Worm (Caenorhabditis elegans) whole organism, young adult: Measurements from ENCODE around the gene F28C6.9.

Experiments
- B0261.1 ChIP-seq: sonication (generic microtip); optimal IDR thresholded peaks from 2 replicates; lab custom pipeline; 2016; ENCODE audit warnings: mild to moderate bottlenecking, missing genetic modification characterization, moderate library complexity, missing compliant biosample characterization
- C17E4.6 ChIP-seq: fragments of 200-800 bp; sonication (Bioruptor generic); IDR thresholded peaks from 2 replicates; pipeline ENCODE4 v1.3.6; 2022; ENCODE audit warnings: missing genetic modification reagents, missing genetic modification characterization, missing compliant biosample characterization
- D2030.7 ChIP-seq: fragments of 200-800 bp; sonication (Bioruptor generic); IDR thresholded peaks from 2 replicates; pipeline ENCODE4 v1.3.6; 2022; ENCODE audit warnings: missing genetic modification reagents, missing genetic modification characterization, missing compliant biosample characterization
- F52B5.7 ChIP-seq: sonication (generic microtip); optimal IDR thresholded peaks from 2 replicates; lab custom pipeline; 2016; ENCODE audit warnings: mild to moderate bottlenecking, missing genetic modification characterization, missing compliant biosample characterization
- K11D2.4 ChIP-seq: fragments of 200-800 bp; sonication (Bioruptor generic); IDR thresholded peaks from 2 replicates; pipeline ENCODE4 v1.3.6; 2022; ENCODE audit warnings: missing genetic modification reagents, missing genetic modification characterization, missing compliant biosample characterization
- Y53F4B.3 ChIP-seq: fragments of 200-800 bp; sonication (Bioruptor generic); IDR thresholded peaks from 2 replicates; pipeline ENCODE4 v1.3.6; 2022; ENCODE audit warnings: missing genetic modification reagents, missing genetic modification characterization, missing compliant biosample characterization
- Y95B8A.8 ChIP-seq: fragments of 200-800 bp; sonication (Bioruptor generic); IDR thresholded peaks from 2 replicates; pipeline ENCODE4 v1.3.6; 2022; ENCODE audit warnings: missing genetic modification reagents, missing genetic modification characterization, missing compliant biosample characterization
- ama-1 ChIP-seq, 3 experiments: fragments of 150-350 bp in 1 of 3; sonication (generic microtip) in 2 of 3; optimal IDR thresholded peaks; 2 replicates each; lab custom pipeline; 2014 to 2018; ENCODE audit warnings: missing biosample characterization in 2 of 3, missing genetic modification characterization in 2 of 3, missing genetic modification reagents in 2 of 3
- attf-3 ChIP-seq: fragments of 200-800 bp; sonication (Bioruptor generic); conservative IDR thresholded peaks from 2 replicates; pipeline ENCODE4 v1.3.6; 2022; ENCODE audit warnings: missing genetic modification reagents, missing genetic modification characterization, missing compliant biosample characterization
- attf-5 ChIP-seq: fragments of 200-800 bp; sonication (Bioruptor generic); optimal IDR thresholded peaks from 2 replicates; lab custom pipeline; 2018; ENCODE audit warnings: mild to moderate bottlenecking, missing genetic modification characterization, missing compliant biosample characterization
- cebp-1 ChIP-seq, 2 experiments: fragments of 200-800 bp in 1 of 2; sonication (Bioruptor generic) in 1 of 2; sonication (generic microtip) in 1 of 2; IDR thresholded peaks in 1 of 2; optimal IDR thresholded peaks in 1 of 2; 2 replicates each; pipeline versions ENCODE4 v1.3.6 to Lab custom; 2017 to 2022; ENCODE audit warnings: missing compliant biosample characterization in 2 of 2, missing genetic modification characterization in 2 of 2, mild to moderate bottlenecking in 1 of 2, missing genetic modification reagents in 1 of 2, moderate library complexity in 1 of 2
- cebp-2 ChIP-seq: fragments of 200-800 bp; sonication (Bioruptor generic); IDR thresholded peaks from 2 replicates; pipeline ENCODE4 v1.3.6; 2022; ENCODE audit warnings: missing genetic modification characterization, missing compliant biosample characterization
- ceh-91 ChIP-seq: fragments of 200-800 bp; sonication (Bioruptor generic); IDR thresholded peaks from 2 replicates; pipeline ENCODE4 v1.3.6; 2022; ENCODE audit warnings: missing genetic modification reagents, missing genetic modification characterization, missing compliant biosample characterization
- dox-1 ChIP-seq: fragments of 200-800 bp; sonication (Bioruptor generic); IDR thresholded peaks from 2 replicates; pipeline ENCODE4 v1.3.6; 2022; ENCODE audit warnings: missing genetic modification reagents, missing genetic modification characterization, missing compliant biosample characterization
- efl-1 ChIP-seq: fragments of 150-350 bp; optimal IDR thresholded peaks from 2 replicates; lab custom pipeline; 2014; ENCODE audit warnings: missing biosample characterization, missing genetic modification reagents, missing genetic modification characterization
- egrh-3 ChIP-seq: fragments of 200-800 bp; sonication (Bioruptor generic); IDR thresholded peaks from 2 replicates; pipeline ENCODE4 v1.3.6; 2022; ENCODE audit warnings: missing genetic modification reagents, missing genetic modification characterization, missing compliant biosample characterization
- ekl-4 ChIP-seq: fragments of 200-800 bp; sonication (Bioruptor generic); IDR thresholded peaks from 2 replicates; pipeline ENCODE4 v1.3.6; 2022; ENCODE audit warnings: missing genetic modification reagents, missing genetic modification characterization, missing compliant biosample characterization
- gei-17 ChIP-seq: fragments of 200-800 bp; sonication (Bioruptor generic); optimal IDR thresholded peaks from 2 replicates; lab custom pipeline; 2018; ENCODE audit warnings: mild to moderate bottlenecking, missing genetic modification characterization, missing compliant biosample characterization
- him-1 ChIP-seq: sonication (generic microtip); optimal IDR thresholded peaks from 2 replicates; lab custom pipeline; 2016; ENCODE audit warnings: missing genotype, missing genetic modification reagents, missing genetic modification characterization, missing compliant biosample characterization
- hlh-26 ChIP-seq: fragments of 200-800 bp; sonication (Bioruptor generic); conservative IDR thresholded peaks from 2 replicates; pipeline ENCODE4 v1.3.6; 2022; ENCODE audit warnings: missing genetic modification reagents, missing genetic modification characterization, missing compliant biosample characterization
- lin-35 ChIP-seq, 3 experiments: fragments of 150-350 bp in 2 of 3; sonication (generic microtip) in 1 of 3; optimal IDR thresholded peaks; 2 replicates each; lab custom pipeline; 2014 to 2018; ENCODE audit warnings: missing biosample characterization in 3 of 3, missing genetic modification characterization in 3 of 3, missing genetic modification reagents in 3 of 3
- lin-40 ChIP-seq: sonication (generic microtip); optimal IDR thresholded peaks from 2 replicates; lab custom pipeline; 2016; ENCODE audit warnings: missing genetic modification characterization, mild to moderate bottlenecking, missing compliant biosample characterization, missing genotype, missing genetic modification reagents
- madf-3 ChIP-seq: fragments of 200-800 bp; sonication (Bioruptor generic); IDR thresholded peaks from 2 replicates; pipeline ENCODE4 v1.3.6; 2022; ENCODE audit warnings: missing genetic modification reagents, missing genetic modification characterization, missing compliant biosample characterization
- madf-6 ChIP-seq: fragments of 200-800 bp; sonication (Bioruptor generic); IDR thresholded peaks from 2 replicates; pipeline ENCODE4 v1.3.6; 2022; ENCODE audit warnings: missing genetic modification reagents, missing genetic modification characterization, missing compliant biosample characterization
- madf-8 ChIP-seq: fragments of 200-800 bp; sonication (Bioruptor generic); conservative IDR thresholded peaks from 2 replicates; pipeline ENCODE4 v1.3.6; 2022; ENCODE audit warnings: missing genetic modification reagents, missing genetic modification characterization, missing compliant biosample characterization
- mcd-1 ChIP-seq: fragments of 200-800 bp; sonication (Bioruptor generic); IDR thresholded peaks from 2 replicates; pipeline ENCODE4 v1.3.6; 2022; ENCODE audit warnings: missing genetic modification reagents, missing genetic modification characterization, missing compliant biosample characterization
- nfya-2 ChIP-seq: fragments of 200-800 bp; sonication (Bioruptor generic); IDR thresholded peaks from 2 replicates; pipeline ENCODE4 v1.3.6; 2022; ENCODE audit warnings: missing genetic modification reagents, missing genetic modification characterization, missing compliant biosample characterization
- nfyb-1 ChIP-seq: fragments of 200-800 bp; sonication (Bioruptor generic); IDR thresholded peaks from 2 replicates; pipeline ENCODE4 v1.3.6; 2022; ENCODE audit warnings: missing genetic modification reagents, missing genetic modification characterization, missing compliant biosample characterization
- nhr-27 ChIP-seq: fragments of 200-800 bp; sonication (Bioruptor generic); optimal IDR thresholded peaks from 2 replicates; lab custom pipeline; 2018; ENCODE audit warnings: mild to moderate bottlenecking, missing genetic modification characterization, moderate library complexity, missing compliant biosample characterization
- nhr-80 ChIP-seq: sonication (generic microtip); optimal IDR thresholded peaks from 2 replicates; lab custom pipeline; 2016; ENCODE audit warnings: missing genetic modification characterization, missing compliant biosample characterization
- nhr-90 ChIP-seq: sonication (generic microtip); optimal IDR thresholded peaks from 2 replicates; lab custom pipeline; 2016; ENCODE audit warnings: missing genotype, mild to moderate bottlenecking, missing genetic modification characterization, missing compliant biosample characterization
- rcor-1 ChIP-seq: fragments of 200-800 bp; sonication (Bioruptor generic); IDR thresholded peaks from 2 replicates; pipeline ENCODE4 v1.3.6; 2022; ENCODE audit warnings: missing genetic modification reagents, missing genetic modification characterization, missing compliant biosample characterization
- snpc-4 ChIP-seq, 5 experiments: fragments of 150-350 bp in 1 of 5; sonication (generic microtip) in 4 of 5; optimal IDR thresholded peaks; 2 replicates each; lab custom pipeline; 2014 to 2018; ENCODE audit warnings: missing genetic modification characterization in 5 of 5, missing biosample characterization in 3 of 5, antibody characterized with exemption in 2 of 5, mild to moderate bottlenecking in 2 of 5, missing compliant biosample characterization in 2 of 5, missing genotype in 2 of 5, moderate library complexity in 2 of 5, missing genetic modification reagents in 1 of 5
- tbp1 ChIP-seq: fragments of 200-800 bp; sonication (Bioruptor generic); optimal IDR thresholded peaks from 2 replicates; lab custom pipeline; 2018; ENCODE audit warnings: mild to moderate bottlenecking, missing genetic modification characterization, missing compliant biosample characterization
- unc-130 ChIP-seq: sonication (generic microtip); optimal IDR thresholded peaks from 2 replicates; lab custom pipeline; 2016; ENCODE audit warnings: missing genetic modification reagents, missing genetic modification characterization, missing compliant biosample characterization
- unc-62 ChIP-seq: fragments of 150-350 bp; optimal IDR thresholded peaks from 2 replicates; lab custom pipeline; 2014; ENCODE audit warnings: missing biosample characterization, missing genetic modification reagents, missing genetic modification characterization
- xnd-1 ChIP-seq: sonication (generic microtip); optimal IDR thresholded peaks from 2 replicates; lab custom pipeline; 2016; ENCODE audit warnings: missing genotype, missing genetic modification reagents, missing genetic modification characterization, missing compliant biosample characterization
- zim-3 ChIP-seq: sonication (generic microtip); optimal IDR thresholded peaks from 2 replicates; lab custom pipeline; 2017; ENCODE audit warnings: mild to moderate bottlenecking, missing genetic modification characterization, moderate library complexity, missing compliant biosample characterization
- ztf-18 ChIP-seq: sonication (generic microtip); optimal IDR thresholded peaks from 2 replicates; lab custom pipeline; 2016; ENCODE audit warnings: missing genotype, mild to moderate bottlenecking, missing genetic modification characterization, missing compliant biosample characterization
- ztf-26 ChIP-seq: sonication (generic microtip); optimal IDR thresholded peaks from 2 replicates; lab custom pipeline; 2017; ENCODE audit warnings: missing genetic modification characterization, missing compliant biosample characterization
- ztf-28 ChIP-seq: fragments of 200-800 bp; sonication (Bioruptor generic); IDR thresholded peaks from 2 replicates; pipeline ENCODE4 v1.3.6; 2022; ENCODE audit warnings: missing genetic modification reagents, missing genetic modification characterization, missing compliant biosample characterization

The F28C6.9 gene

DNA sequence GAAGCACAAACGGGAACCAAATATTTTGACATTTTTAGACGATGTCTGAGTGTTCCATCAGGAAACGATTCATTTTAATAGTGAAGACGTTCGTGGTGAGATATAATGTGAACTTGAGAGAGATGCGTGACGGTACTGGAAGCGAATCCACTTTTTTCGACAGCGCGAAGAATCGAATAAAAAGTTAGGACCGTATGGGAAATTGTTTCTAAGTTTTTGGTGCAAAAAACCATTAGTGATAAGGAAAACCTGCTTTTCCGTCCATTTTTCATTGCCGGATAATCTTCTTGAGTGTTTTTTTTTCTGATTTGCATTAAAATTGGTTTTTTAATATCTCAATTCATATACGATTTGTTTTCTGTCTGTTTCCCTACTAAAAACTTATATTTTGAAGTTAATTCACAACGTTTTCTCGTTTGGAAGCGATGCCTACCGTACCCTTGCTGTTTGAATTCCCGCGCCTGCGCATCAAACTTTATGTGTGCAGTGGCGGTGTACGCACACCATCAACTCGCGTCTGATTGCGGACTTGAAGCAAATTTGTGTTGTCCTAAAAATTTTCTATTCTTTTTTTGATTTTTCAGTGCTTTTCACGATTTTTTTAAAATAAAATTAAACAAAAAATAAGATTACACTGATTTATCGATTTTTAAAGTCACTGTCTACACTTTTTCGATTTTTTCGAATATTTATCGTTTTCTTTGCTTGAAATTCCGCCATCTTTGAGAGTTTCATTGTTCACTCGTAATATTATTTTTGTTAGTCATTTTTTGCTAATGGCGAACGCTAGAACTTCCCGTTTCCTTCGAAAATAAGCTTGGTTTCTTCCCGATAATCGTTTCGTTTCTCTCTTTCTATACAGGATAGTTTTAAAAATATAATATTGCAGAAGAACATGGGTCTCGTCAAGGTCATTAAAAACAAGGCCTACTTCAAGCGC, 40.7 kb downstream of the F28C6.9 start, which contains the start of the genes col-38 and rpl-5 (continued):
- TF ChIP-seq nhr-90 (tag; lab: Kevin White, UChicago) (peak; percentile 31), him-1 (tag; lab: Kevin White, UChicago) (peak; percentile 25), rcor-1 (peak; percentile 69; the same call in 1 of the 2 replicates), Y95B8A.8 (GFP tag; lab: Robert Waterston, UW) (0 out of 2 replicates have a peak, but pooled peaks have one; percentile 64), madf-6 (GFP tag; lab: Robert Waterston, UW) (peak; percentile 80), ama-1 (optimal IDR thresholded peaks at IDR 0.05; lab: Kevin White, UChicago) (no peak), ama-1 (GFP tag; optimal IDR thresholded peaks at IDR 0.05; lab: Kevin White, UChicago) (peak in 1 of 2 experiments; percentile 26), unc-130 (GFP tag; lab: Kevin White, UChicago) (peak; percentile 16), xnd-1 (tag; lab: Kevin White, UChicago) (peak; percentile 43), nfyb-1 (GFP tag; lab: Robert Waterston, UW) (0 out of 2 replicates have a peak, but pooled peaks have one; percentile 59), ztf-26 (tag; lab: Kevin White, UChicago) (peak; percentile 29), ztf-28 (GFP tag; lab: Robert Waterston, UW) (0 out of 2 replicates have a peak, but pooled peaks have one; percentile 36), attf-5 (GFP tag; lab: Kevin White, UChicago) (peak; percentile 94), lin-40 (tag; lab: Kevin White, UChicago) (peak; percentile 56), zim-3 (no peak), ceh-91 (GFP tag; lab: Robert Waterston, UW) (peak; percentile 72), snpc-4 (GFP tag; optimal IDR thresholded peaks at IDR 0.05; lab: Kevin White, UChicago) (peak; percentile 37), snpc-4 (tag; optimal IDR thresholded peaks at IDR 0.05; lab: Kevin White, UChicago) (peak; percentile 36 to 75 (median 56)), lin-35 (GFP tag; optimal IDR thresholded peaks at IDR 0.05; lab: Kevin White, UChicago) (peak; percentile 67 to 91 (median 74)), cebp-1 (GFP tag; IDR thresholded peaks at IDR 0.05; lab: Robert Waterston, UW) (peak; percentile 25; the same call in 1 of the 2 replicates), cebp-1 (tag; optimal IDR thresholded peaks at IDR 0.05; lab: Kevin White, UChicago) (peak; percentile 72), ztf-18 (tag; lab: Kevin White, UChicago) (peak; percentile 43), C17E4.6 (GFP tag; lab: Robert Waterston, UW) (no peak), attf-3 (GFP tag; lab: Robert Waterston, UW) (peak; percentile 64), mcd-1 (GFP tag; lab: Robert Waterston, UW) (peak; percentile 90), efl-1 (GFP tag; lab: Kevin White, UChicago) (peak; percentile 88), ekl-4 (GFP tag; lab: Robert Waterston, UW) (peak; percentile 81)
- TF ChIP-seq, all 124 proteins: peak for 51

DNA sequence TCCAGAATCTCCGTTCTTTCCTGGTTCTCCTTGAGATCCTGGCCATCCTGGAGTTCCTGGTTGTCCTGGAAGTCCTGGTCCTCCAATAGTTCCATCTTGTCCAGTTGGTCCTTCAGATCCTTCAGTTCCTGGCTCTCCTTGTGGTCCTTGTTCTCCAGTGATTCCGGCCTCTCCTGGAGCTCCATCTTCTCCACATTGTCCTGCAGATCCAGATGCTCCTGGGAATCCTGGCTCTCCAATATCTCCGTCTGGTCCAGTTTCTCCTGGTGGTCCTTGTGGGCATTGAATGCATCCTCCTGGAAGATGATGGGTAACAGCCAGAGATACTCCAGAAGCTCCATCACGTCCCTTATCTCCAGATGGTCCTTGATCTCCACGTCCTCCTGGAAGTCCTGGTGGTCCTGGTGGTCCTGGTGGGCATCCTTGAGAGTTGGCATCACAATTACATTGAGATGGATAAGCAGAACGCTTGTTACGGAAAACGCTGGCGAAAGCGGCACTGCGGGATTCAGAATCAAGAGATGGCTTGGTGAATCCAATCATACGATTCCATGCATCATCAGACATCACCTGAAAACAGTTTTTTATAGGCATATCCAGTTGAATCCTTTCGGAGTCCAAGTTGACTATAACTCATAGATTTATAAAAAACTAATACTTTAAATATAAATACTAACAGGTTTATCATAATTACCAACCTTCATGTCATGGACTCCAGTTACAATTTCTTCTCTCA, 41.6 kb downstream of the F28C6.9 start:
- no peak for TF ChIP-seq nhr-27 (tag; lab: Kevin White, UChicago)
- TF ChIP-seq Y95B8A.8 (GFP tag; lab: Robert Waterston, UW): no peak
- TF ChIP-seq D2030.7: no peak
- no peak for TF ChIP-seq nhr-80 (tag; lab: Kevin White, UChicago)
- TF ChIP-seq hlh-26 (GFP tag; lab: Robert Waterston, UW): no peak
- TF ChIP-seq egrh-3 (GFP tag; lab: Robert Waterston, UW): no peak
- no peak for TF ChIP-seq K11D2.4 (GFP tag; lab: Robert Waterston, UW)
- TF ChIP-seq cebp-2 (GFP tag; lab: Robert Waterston, UW): no peak
- no peak for TF ChIP-seq madf-8 (GFP tag; lab: Robert Waterston, UW)
- TF ChIP-seq ekl-4 (GFP tag; lab: Robert Waterston, UW): no peak
- TF ChIP-seq tbp1: no peak
- TF ChIP-seq gei-17 (GFP tag; lab: Kevin White, UChicago): no peak
- TF ChIP-seq B0261.1: no peak
- no peak for TF ChIP-seq F52B5.7 (tag; lab: Kevin White, UChicago)
- TF ChIP-seq madf-3 (GFP tag; lab: Robert Waterston, UW): 0 out of 2 replicates have a peak, but pooled peaks have one; percentile 41
- TF ChIP-seq attf-3 (GFP tag; lab: Robert Waterston, UW): 0 out of 2 replicates have a peak, but pooled peaks have one; percentile 13
- TF ChIP-seq dox-1 (GFP tag; lab: Robert Waterston, UW): 0 out of 2 replicates have a peak, but pooled peaks have one; percentile 43
- no peak for TF ChIP-seq unc-62 (GFP tag; lab: Kevin White, UChicago)
- TF ChIP-seq nfya-2 (GFP tag; lab: Robert Waterston, UW): no peak
- no peak for TF ChIP-seq Y53F4B.3
- no peak for TF ChIP-seq cebp-1 (GFP tag; IDR thresholded peaks at IDR 0.05; lab: Robert Waterston, UW)
- no peak for TF ChIP-seq cebp-1 (tag; optimal IDR thresholded peaks at IDR 0.05; lab: Kevin White, UChicago)
